Worm (Caenorhabditis elegans): ENCODE data around the gene R07B7.9.

Gene R07B7.9

ce11 chrV:12088773-12089172, 8.6 kb upstream of the R07B7.9 start, which contains the start of gene R07B7.12:
R07B7.12 (plus strand) TSS chrV:12089073.
- TF ChIP-seq ets-7 (tag; optimal IDR thresholded peaks at IDR 0.05), result no peak
- no peak for TF ChIP-seq hmg-4 (GFP tag; optimal IDR thresholded peaks at IDR 0.05)
- TF ChIP-seq ceh-13 (GFP tag; optimal IDR thresholded peaks at IDR 0.05), result no peak
- TF ChIP-seq F13C5.2 (tag; optimal IDR thresholded peaks at IDR 0.05), result no peak
- no peak for TF ChIP-seq hnd-1 (tag; optimal IDR thresholded peaks at IDR 0.05)
- TF ChIP-seq flt-1 (GFP tag; IDR thresholded peaks at IDR 0.05), result no peak
- no peak for TF ChIP-seq tra-4 (tag; optimal IDR thresholded peaks at IDR 0.05)

ce11 chrV:12086934-12087333, 6.8 kb upstream of the R07B7.9 start, which contains the start of gene gana-1:
gana-1 (plus strand) TSS chrV:12087234.
- TF ChIP-seq B0310.2 (tag; optimal IDR thresholded peaks at IDR 0.05) (no peak), aly-1 (tag; optimal IDR thresholded peaks at IDR 0.05) (no peak), F13C5.2 (tag; optimal IDR thresholded peaks at IDR 0.05) (no peak), flt-1 (GFP tag; IDR thresholded peaks at IDR 0.05) (no peak), hmbx-1 (tag; optimal IDR thresholded peaks at IDR 0.05) (no peak), hnd-1 (tag; optimal IDR thresholded peaks at IDR 0.05) (no peak), tra-4 (tag; optimal IDR thresholded peaks at IDR 0.05) (no peak)

ce11 chrV:12085867-12086634, 5.9 kb upstream of the R07B7.9 start:
- TF ChIP-seq ceh-13 (GFP tag; optimal IDR thresholded peaks at IDR 0.05) (no peak), B0310.2 (tag; optimal IDR thresholded peaks at IDR 0.05) (no peak), pes-1 (GFP tag; IDR thresholded peaks at IDR 0.05) (no peak), F13C5.2 (tag; optimal IDR thresholded peaks at IDR 0.05) (no peak), scrt-1 (GFP tag; IDR thresholded peaks at IDR 0.05) (no peak), hmg-4 (GFP tag; optimal IDR thresholded peaks at IDR 0.05) (no peak), hmbx-1 (tag; optimal IDR thresholded peaks at IDR 0.05) (no peak), aly-1 (tag; optimal IDR thresholded peaks at IDR 0.05) (no peak), ceh-36 (tag; optimal IDR thresholded peaks at IDR 0.05) (no peak), ets-7 (tag; optimal IDR thresholded peaks at IDR 0.05) (no peak), ama-1 (optimal IDR thresholded peaks at IDR 0.05) (no peak), tbx-11 (GFP tag; IDR thresholded peaks at IDR 0.05) (no peak), tra-4 (tag; optimal IDR thresholded peaks at IDR 0.05) (no peak), hnd-1 (tag; optimal IDR thresholded peaks at IDR 0.05) (no peak), tbx-37 (GFP tag; conservative IDR thresholded peaks at IDR 0.05) (no peak), flt-1 (GFP tag; IDR thresholded peaks at IDR 0.05) (no peak), sea-1 (GFP tag; conservative IDR thresholded peaks at IDR 0.05) (no peak)

- TF ChIP-seq hnd-1 (tag; optimal IDR thresholded peaks at IDR 0.05) (no peak), tbx-37 (GFP tag; conservative IDR thresholded peaks at IDR 0.05) (no peak), ceh-36 (tag; optimal IDR thresholded peaks at IDR 0.05) (no peak), pes-1 (GFP tag; IDR thresholded peaks at IDR 0.05) (no peak), hmbx-1 (tag; optimal IDR thresholded peaks at IDR 0.05) (no peak), F13C5.2 (tag; optimal IDR thresholded peaks at IDR 0.05) (no peak), ets-7 (tag; optimal IDR thresholded peaks at IDR 0.05) (no peak), scrt-1 (GFP tag; IDR thresholded peaks at IDR 0.05) (no peak), sea-1 (GFP tag; conservative IDR thresholded peaks at IDR 0.05) (no peak), flt-1 (GFP tag; IDR thresholded peaks at IDR 0.05) (no peak), hmg-4 (GFP tag; optimal IDR thresholded peaks at IDR 0.05) (no peak)
Observed at ce11 chrV:12084216-12084615, 4.0 kb upstream of the R07B7.9 start, which contains the start of gene R07B7.8. R07B7.8 (minus strand) TSS chrV:12084316.

- no peak for TF ChIP-seq F13C5.2 (tag; optimal IDR thresholded peaks at IDR 0.05)
- TF ChIP-seq pes-1 (GFP tag; IDR thresholded peaks at IDR 0.05), result no peak
- TF ChIP-seq flt-1 (GFP tag; IDR thresholded peaks at IDR 0.05), result no peak
- no peak for TF ChIP-seq ets-7 (tag; optimal IDR thresholded peaks at IDR 0.05)
Observed at ce11 chrV:12082932-12083331, 2.8 kb upstream of the R07B7.9 start, which contains the start of gene R07B7.10. R07B7.10 (plus strand) TSS chrV:12083216.

- TF ChIP-seq F13C5.2 (tag; optimal IDR thresholded peaks at IDR 0.05) (no peak), ceh-36 (tag; optimal IDR thresholded peaks at IDR 0.05) (no peak), tbx-37 (GFP tag; conservative IDR thresholded peaks at IDR 0.05) (no peak), tbx-11 (GFP tag; IDR thresholded peaks at IDR 0.05) (no peak), ets-7 (tag; optimal IDR thresholded peaks at IDR 0.05) (no peak), scrt-1 (GFP tag; IDR thresholded peaks at IDR 0.05) (no peak), ceh-13 (GFP tag; optimal IDR thresholded peaks at IDR 0.05) (no peak), hmg-4 (GFP tag; optimal IDR thresholded peaks at IDR 0.05) (no peak), tra-4 (tag; optimal IDR thresholded peaks at IDR 0.05) (no peak), sea-1 (GFP tag; conservative IDR thresholded peaks at IDR 0.05) (no peak), pes-1 (GFP tag; IDR thresholded peaks at IDR 0.05) (no peak), ama-1 (optimal IDR thresholded peaks at IDR 0.05) (no peak), hnd-1 (tag; optimal IDR thresholded peaks at IDR 0.05) (no peak), hmbx-1 (tag; optimal IDR thresholded peaks at IDR 0.05) (no peak), flt-1 (GFP tag; IDR thresholded peaks at IDR 0.05) (no peak), B0310.2 (tag; optimal IDR thresholded peaks at IDR 0.05) (no peak), aly-1 (tag; optimal IDR thresholded peaks at IDR 0.05) (no peak)
Observed at ce11 chrV:12075983-12076382, 4.2 kb downstream of the R07B7.9 start.

ce11 chrV:12074886-12075285, 5.3 kb downstream of the R07B7.9 start, which contains the start of gene R07B7.6:
R07B7.6 (minus strand) TSS chrV:12074986.
- TF ChIP-seq hnd-1 (tag; optimal IDR thresholded peaks at IDR 0.05) (no peak), hmg-4 (GFP tag; optimal IDR thresholded peaks at IDR 0.05) (no peak), tra-4 (tag; optimal IDR thresholded peaks at IDR 0.05) (no peak), pes-1 (GFP tag; IDR thresholded peaks at IDR 0.05) (no peak), F13C5.2 (tag; optimal IDR thresholded peaks at IDR 0.05) (no peak), ceh-36 (tag; optimal IDR thresholded peaks at IDR 0.05) (no peak), flt-1 (GFP tag; IDR thresholded peaks at IDR 0.05) (no peak), scrt-1 (GFP tag; IDR thresholded peaks at IDR 0.05) (no peak), ceh-13 (GFP tag; optimal IDR thresholded peaks at IDR 0.05) (no peak), aly-1 (tag; optimal IDR thresholded peaks at IDR 0.05) (no peak), hmbx-1 (tag; optimal IDR thresholded peaks at IDR 0.05) (no peak), ets-7 (tag; optimal IDR thresholded peaks at IDR 0.05) (no peak), tbx-11 (GFP tag; IDR thresholded peaks at IDR 0.05) (no peak), tbx-37 (GFP tag; conservative IDR thresholded peaks at IDR 0.05) (no peak), ama-1 (optimal IDR thresholded peaks at IDR 0.05) (no peak), sea-1 (GFP tag; conservative IDR thresholded peaks at IDR 0.05) (no peak)
